Fruit fly (Drosophila melanogaster) whole organism, embryonic: ENCODE data around the gene Neurl4.

Experiments used
- Atf3 ChIP-seq: fragments of 200-800 bp; sonication (Bioruptor generic); optimal IDR thresholded peaks from 3 replicates; lab custom pipeline; 2016; ENCODE audit warnings: missing biosample characterization, missing genetic modification characterization
- Awh ChIP-seq: fragments of 200-800 bp; sonication (Bioruptor generic); IDR thresholded peaks from 2 replicates; pipeline ENCODE4, ENCODE4 v1.3.6; 2022; ENCODE audit warnings: missing biosample characterization, missing genetic modification characterization
- Bteb2 ChIP-seq: fragments of 200-800 bp; sonication (Bioruptor generic); optimal IDR thresholded peaks from 2 replicates; lab custom pipeline; 2016; ENCODE audit warnings: missing biosample characterization, missing genetic modification characterization
- CG10209 ChIP-seq: fragments of 200-800 bp; sonication (Bioruptor generic); optimal IDR thresholded peaks from 3 replicates; lab custom pipeline; 2017; ENCODE audit warnings: missing biosample characterization, mild to moderate bottlenecking, missing genetic modification characterization, missing genetic modification reagents
- CG11093 ChIP-seq: fragments of 200-800 bp; sonication (Bioruptor generic); IDR thresholded peaks from 3 replicates; pipeline ENCODE4 v1.3.6; 2022; ENCODE audit warnings: missing biosample characterization, missing genetic modification characterization
- CG11398 ChIP-seq: fragments of 200-800 bp; sonication (Bioruptor generic); optimal IDR thresholded peaks from 2 replicates; lab custom pipeline; 2016; ENCODE audit warnings: missing biosample characterization, missing genetic modification characterization
- CG11456 ChIP-seq: fragments of 200-800 bp; sonication (Bioruptor generic); IDR thresholded peaks from 3 replicates; pipeline ENCODE4 v1.3.6; 2022; ENCODE audit warnings: missing biosample characterization, missing genetic modification characterization
- CG13424 ChIP-seq: fragments of 200-800 bp; sonication (Bioruptor generic); optimal IDR thresholded peaks from 2 replicates; lab custom pipeline; 2019; ENCODE audit warnings: missing biosample characterization, mild to moderate bottlenecking, missing genetic modification characterization, moderate library complexity
- CG14710 ChIP-seq: fragments of 200-800 bp; sonication (Bioruptor generic); optimal IDR thresholded peaks from 3 replicates; lab custom pipeline; 2019; ENCODE audit warnings: missing biosample characterization, mild to moderate bottlenecking, missing genetic modification characterization, moderate library complexity
- CG15514 ChIP-seq: fragments of 200-800 bp; sonication (Bioruptor generic); optimal IDR thresholded peaks from 3 replicates; lab custom pipeline; 2017; ENCODE audit warnings: missing biosample characterization, missing genetic modification characterization, mild to moderate bottlenecking, moderate library complexity, missing genetic modification reagents
- CG17361 ChIP-seq: fragments of 200-800 bp; sonication (Bioruptor generic); IDR thresholded peaks from 3 replicates; pipeline ENCODE4 v1.3.6; 2022; ENCODE audit warnings: missing biosample characterization, missing genetic modification characterization
- CG2678 ChIP-seq: fragments of 200-800 bp; sonication (Bioruptor generic); optimal IDR thresholded peaks from 3 replicates; lab custom pipeline; 2019; ENCODE audit warnings: missing biosample characterization, mild to moderate bottlenecking, missing genetic modification characterization, moderate library complexity
- CG3995 ChIP-seq: fragments of 200-800 bp; sonication (Bioruptor generic); optimal IDR thresholded peaks from 3 replicates; lab custom pipeline; 2016; ENCODE audit warnings: missing biosample characterization, missing genetic modification characterization
- CG6654 ChIP-seq: fragments of 200-800 bp; sonication (Bioruptor generic); optimal IDR thresholded peaks from 2 replicates; lab custom pipeline; 2017; ENCODE audit warnings: missing biosample characterization, mild to moderate bottlenecking, missing genetic modification characterization
- CG8281 ChIP-seq: fragments of 200-800 bp; sonication (Bioruptor generic); optimal IDR thresholded peaks from 2 replicates; lab custom pipeline; 2018; ENCODE audit warnings: missing biosample characterization, mild to moderate bottlenecking, missing genetic modification characterization, moderate library complexity
- CG9932 ChIP-seq: fragments of 200-800 bp; sonication (Bioruptor generic); IDR thresholded peaks from 2 replicates; pipeline ENCODE4 v1.3.6; 2022; ENCODE audit warnings: missing biosample characterization, missing genetic modification characterization
- D19A ChIP-seq: fragments of 200-800 bp; optimal IDR thresholded peaks from 3 replicates; lab custom pipeline; 2019; ENCODE audit warnings: missing biosample characterization, mild to moderate bottlenecking, missing genetic modification characterization, moderate library complexity
- Dbx ChIP-seq: fragments of 200-800 bp; sonication (Bioruptor generic); IDR thresholded peaks from 3 replicates; pipeline ENCODE4 v1.3.6; 2022; ENCODE audit warnings: missing biosample characterization, missing genetic modification characterization
- Dip2 ChIP-seq: fragments of 200-800 bp; sonication (Bioruptor generic); IDR thresholded peaks from 2 replicates; pipeline ENCODE4 v1.3.6; 2022; ENCODE audit warnings: missing biosample characterization, missing genetic modification characterization
- Doc3 ChIP-seq: fragments of 200-800 bp; sonication (Bioruptor generic); IDR thresholded peaks from 3 replicates; pipeline ENCODE4 v1.3.6; 2022; ENCODE audit warnings: missing biosample characterization, missing genetic modification characterization; ENCODE audit not compliant: partially characterized antibody
- Dref ChIP-seq: fragments of 200-800 bp; sonication (Bioruptor generic); IDR thresholded peaks from 2 replicates; pipeline ENCODE4 v1.3.6; 2022; ENCODE audit warnings: missing biosample characterization, missing genetic modification characterization
- Elba2 ChIP-seq: fragments of 200-800 bp; sonication (Bioruptor generic); optimal IDR thresholded peaks from 3 replicates; lab custom pipeline; 2016; ENCODE audit warnings: missing biosample characterization, missing genetic modification characterization
- HLH3B ChIP-seq: fragments of 200-800 bp; sonication (Bioruptor generic); IDR thresholded peaks from 2 replicates; pipeline ENCODE4 v1.3.6; 2022; ENCODE audit warnings: missing biosample characterization, missing genetic modification characterization
- MTF-1 ChIP-seq: fragments of 200-800 bp; sonication (Bioruptor generic); optimal IDR thresholded peaks from 2 replicates; lab custom pipeline; 2018; ENCODE audit warnings: missing biosample characterization, mild to moderate bottlenecking, missing genetic modification characterization, borderline replicate concordance
- Opbp ChIP-seq: fragments of 200-800 bp; sonication (Bioruptor generic); IDR thresholded peaks from 3 replicates; pipeline ENCODE4 v1.3.6; 2022; ENCODE audit warnings: missing biosample characterization, missing genetic modification characterization; ENCODE audit not compliant: partially characterized antibody
- Pdp1 ChIP-seq, 2 experiments: fragments of 200-800 bp; sonication (Bioruptor generic); optimal IDR thresholded peaks; 3 replicates each; lab custom pipeline; 2016; ENCODE audit warnings: missing biosample characterization in 2 of 2, missing genetic modification characterization in 2 of 2, mild to moderate bottlenecking in 1 of 2, moderate library complexity in 1 of 2
- Side ChIP-seq: fragments of 200-800 bp; sonication (Bioruptor generic); optimal IDR thresholded peaks from 2 replicates; lab custom pipeline; 2016; ENCODE audit warnings: missing biosample characterization, missing genetic modification characterization
- Spps ChIP-seq: fragments of 200-800 bp; sonication (Bioruptor generic); optimal IDR thresholded peaks from 2 replicates; lab custom pipeline; 2018; ENCODE audit warnings: missing biosample characterization, mild to moderate bottlenecking, missing genetic modification characterization
- Stat92E ChIP-seq, 3 experiments: fragments of >200 bp in 2 of 3; fragments of 200-800 bp in 1 of 3; sonication (Bioruptor generic) in 1 of 3; optimal IDR thresholded peaks; 2 replicates each; lab custom pipeline; 2017 to 2019; ENCODE audit warnings: missing biosample characterization in 3 of 3, missing genetic modification characterization in 3 of 3, mild to moderate bottlenecking in 1 of 3, moderate library complexity in 1 of 3
- Trl ChIP-seq, 3 experiments: fragments of >200 bp in 2 of 3; fragments of 200-800 bp in 1 of 3; sonication (Bioruptor generic) in 1 of 3; optimal IDR thresholded peaks; 2 replicates in 1 of 3; 3 replicates in 2 of 3; lab custom pipeline; 2016 to 2017; ENCODE audit warnings: missing biosample characterization in 1 of 3, missing genetic modification characterization in 1 of 3
- ash1 ChIP-seq: fragments of 200-800 bp; sonication (Bioruptor generic); optimal IDR thresholded peaks from 2 replicates; lab custom pipeline; 2018; ENCODE audit warnings: missing biosample characterization, mild to moderate bottlenecking, missing genetic modification characterization
- eyg ChIP-seq: fragments of 200-800 bp; sonication (Bioruptor generic); optimal IDR thresholded peaks from 3 replicates; lab custom pipeline; 2016; ENCODE audit warnings: missing biosample characterization, missing genetic modification characterization
- gem ChIP-seq: fragments of 200-800 bp; sonication (Bioruptor generic); optimal IDR thresholded peaks from 2 replicates; lab custom pipeline; 2019; ENCODE audit warnings: missing biosample characterization, mild to moderate bottlenecking, missing genetic modification characterization, moderate library complexity
- jigr1 ChIP-seq: fragments of 200-800 bp; sonication (Bioruptor generic); IDR thresholded peaks from 3 replicates; pipeline ENCODE4 v1.3.6; 2022; ENCODE audit warnings: missing biosample characterization, missing genetic modification characterization
- jumu ChIP-seq: fragments of 200-800 bp; sonication (Bioruptor generic); optimal IDR thresholded peaks from 3 replicates; lab custom pipeline; 2016; ENCODE audit warnings: missing biosample characterization, missing genetic modification characterization
- kah ChIP-seq: fragments of 200-800 bp; sonication (Bioruptor generic); optimal IDR thresholded peaks from 2 replicates; lab custom pipeline; 2018; ENCODE audit warnings: missing biosample characterization, mild to moderate bottlenecking, missing genetic modification characterization
- lola ChIP-seq, 3 experiments: fragments of >200 bp in 2 of 3; fragments of 200-800 bp in 1 of 3; sonication (Bioruptor generic) in 1 of 3; optimal IDR thresholded peaks; 2 replicates each; lab custom pipeline; 2017 to 2019; ENCODE audit warnings: missing biosample characterization in 3 of 3, missing genetic modification characterization in 3 of 3, mild to moderate bottlenecking in 1 of 3, moderate library complexity in 1 of 3
- luna ChIP-seq: fragments of 200-800 bp; sonication (Bioruptor generic); optimal IDR thresholded peaks from 2 replicates; lab custom pipeline; 2016; ENCODE audit warnings: missing biosample characterization, missing genetic modification characterization
- org-1 ChIP-seq: fragments of 200-800 bp; sonication (Bioruptor generic); optimal IDR thresholded peaks from 2 replicates; lab custom pipeline; 2017; ENCODE audit warnings: missing biosample characterization, missing genetic modification characterization
- otp ChIP-seq: fragments of 200-800 bp; sonication (Bioruptor generic); IDR thresholded peaks from 3 replicates; pipeline ENCODE4, ENCODE4 v1.3.6; 2022; ENCODE audit warnings: missing biosample characterization, missing genetic modification characterization
- sc ChIP-seq, 3 experiments: fragments of >200 bp in 2 of 3; fragments of 200-800 bp in 1 of 3; sonication (Bioruptor generic) in 1 of 3; optimal IDR thresholded peaks; 2 replicates in 2 of 3; 3 replicates in 1 of 3; lab custom pipeline; 2017; ENCODE audit warnings: mild to moderate bottlenecking in 1 of 3, missing biosample characterization in 1 of 3, missing genetic modification characterization in 1 of 3, missing genetic modification reagents in 1 of 3
- sima ChIP-seq: fragments of 200-800 bp; sonication (Bioruptor generic); optimal IDR thresholded peaks from 2 replicates; lab custom pipeline; 2016; ENCODE audit warnings: missing biosample characterization, missing genetic modification characterization
- stc ChIP-seq: fragments of 200-800 bp; sonication (Bioruptor generic); IDR thresholded peaks from 2 replicates; pipeline ENCODE4 v1.3.6; 2022; ENCODE audit warnings: missing biosample characterization, missing genetic modification characterization
- tup ChIP-seq: fragments of 200-800 bp; sonication (Bioruptor generic); optimal IDR thresholded peaks from 2 replicates; lab custom pipeline; 2016; ENCODE audit warnings: missing biosample characterization, mild to moderate bottlenecking, missing genetic modification characterization, moderate library complexity
- usp ChIP-seq: fragments of >200 bp; optimal IDR thresholded peaks from 2 replicates; lab custom pipeline; 2017; ENCODE audit warnings: missing biosample characterization, missing genetic modification characterization
- vfl ChIP-seq: fragments of 200-800 bp; sonication (Bioruptor generic); optimal IDR thresholded peaks from 2 replicates; lab custom pipeline; 2016; ENCODE audit warnings: missing biosample characterization, missing genetic modification characterization
- wor ChIP-seq: fragments of 200-800 bp; sonication (Bioruptor generic); IDR thresholded peaks from 2 replicates; pipeline ENCODE4 v1.3.6; 2022; ENCODE audit warnings: missing biosample characterization, missing genetic modification characterization
- zen ChIP-seq: fragments of 200-800 bp; sonication (Bioruptor generic); optimal IDR thresholded peaks from 3 replicates; lab custom pipeline; 2018; ENCODE audit warnings: missing biosample characterization, mild to moderate bottlenecking, missing genetic modification characterization, moderate library complexity
- zfh1 ChIP-seq: fragments of 200-800 bp; sonication (Bioruptor generic); IDR thresholded peaks from 3 replicates; pipeline ENCODE4 v1.3.6; 2022; ENCODE audit warnings: missing biosample characterization, missing genetic modification characterization
- zfh2 ChIP-seq: fragments of 200-800 bp; sonication (Bioruptor generic); optimal IDR thresholded peaks from 2 replicates; lab custom pipeline; 2016; ENCODE audit warnings: missing biosample characterization, missing genetic modification characterization

Neurl4 gene

dm6 chr3L:13996992-13997391 is 52.7 kb downstream of the Neurl4 start, which contains the start of gene CG17361 (continued):
- no peak for TF ChIP-seq org-1 (GFP tag; lab: Kevin White, UChicago)
- peak; percentile 14 for TF ChIP-seq CG14710 (tag; lab: Kevin White, UChicago)
- no peak for TF ChIP-seq jumu (GFP tag; lab: Kevin White, UChicago)
- no peak for TF ChIP-seq vfl
- TF ChIP-seq lola (GFP tag; optimal IDR thresholded peaks at IDR 0.05; lab: Kevin White, UChicago): no peak
- TF ChIP-seq CG15514 (GFP tag; lab: Kevin White, UChicago): no peak
- TF ChIP-seq tup (GFP tag; lab: Kevin White, UChicago): no peak
- TF ChIP-seq HLH3B (GFP tag; lab: Robert Waterston, UW): no peak
- peak; percentile 19 for TF ChIP-seq D19A (tag; lab: Kevin White, UChicago)
- TF ChIP-seq Side (GFP tag; lab: Kevin White, UChicago): no peak
- no peak for TF ChIP-seq CG11456 (GFP tag; lab: Robert Waterston, UW)
- no peak for TF ChIP-seq kah (GFP tag; lab: Kevin White, UChicago)
- TF ChIP-seq Dref (GFP tag; lab: Robert Waterston, UW): no peak
- no peak for TF ChIP-seq Bteb2 (GFP tag; lab: Kevin White, UChicago)
- no peak for TF ChIP-seq zfh2 (GFP tag; lab: Kevin White, UChicago)
- TF ChIP-seq wor (GFP tag; lab: Robert Waterston, UW): no peak
- no peak for TF ChIP-seq eyg (GFP tag; lab: Kevin White, UChicago)
- TF ChIP-seq Pdp1 (GFP tag; optimal IDR thresholded peaks at IDR 0.05; lab: Kevin White, UChicago): no peak
- TF ChIP-seq CG9932: peak; percentile 16; the same call in 1 of the 2 replicates
- TF ChIP-seq Trl (optimal IDR thresholded peaks at IDR 0.05; lab: Kevin White, UChicago): no peak
- TF ChIP-seq Trl (GFP tag; optimal IDR thresholded peaks at IDR 0.05; lab: Kevin White, UChicago): no peak
- TF ChIP-seq sc (optimal IDR thresholded peaks at IDR 0.05; lab: Kevin White, UChicago): no peak
- TF ChIP-seq sc (GFP tag; optimal IDR thresholded peaks at IDR 0.05; lab: Kevin White, UChicago): no peak
- peak; percentile 62 for TF ChIP-seq CG6654 (GFP tag; lab: Kevin White, UChicago)
- no peak for TF ChIP-seq sima (GFP tag; lab: Kevin White, UChicago)
- no peak for TF ChIP-seq CG11398
- TF ChIP-seq CG8281 (tag; lab: Kevin White, UChicago): no peak
- no peak for TF ChIP-seq Awh (GFP tag; lab: Robert Waterston, UW)
- no peak for TF ChIP-seq luna
- no peak for TF ChIP-seq CG3995 (GFP tag; lab: Kevin White, UChicago)
- no peak for TF ChIP-seq CG13424
- peak; percentile 26 for TF ChIP-seq CG2678
- no peak for TF ChIP-seq Elba2
- no peak for TF ChIP-seq jigr1 (GFP tag; lab: Robert Waterston, UW)
- no peak for TF ChIP-seq Doc3
- TF ChIP-seq zfh1 (GFP tag; lab: Robert Waterston, UW): no peak
- no peak for TF ChIP-seq Stat92E (GFP tag; optimal IDR thresholded peaks at IDR 0.05; lab: Kevin White, UChicago)
- TF ChIP-seq Opbp (GFP tag; lab: Robert Waterston, UW): no peak
- no peak for TF ChIP-seq Dip2
- TF ChIP-seq Dbx: no peak
- no peak for TF ChIP-seq otp (GFP tag; lab: Robert Waterston, UW)
- no peak for TF ChIP-seq Spps (tag; lab: Kevin White, UChicago)
- no peak for TF ChIP-seq CG11093 (GFP tag; lab: Robert Waterston, UW)
- peak; percentile 27 for TF ChIP-seq gem (tag; lab: Kevin White, UChicago)
- TF ChIP-seq CG17361 (GFP tag; lab: Robert Waterston, UW): peak; percentile 61; the same call in 2 of the 3 replicates
- no peak for TF ChIP-seq CG10209
- no peak for TF ChIP-seq stc (GFP tag; lab: Robert Waterston, UW)
- TF ChIP-seq MTF-1 (GFP tag; lab: Kevin White, UChicago): no peak
- no peak for TF ChIP-seq usp
- TF ChIP-seq Atf3 (GFP tag; lab: Kevin White, UChicago): no peak
- TF ChIP-seq zen (tag; lab: Kevin White, UChicago): no peak
- TF ChIP-seq ash1 (GFP tag; lab: Kevin White, UChicago): no peak
